Worm (Caenorhabditis elegans): ENCODE data around the gene gsp-1.

ce11 chrV:10715158-10716152 is 33.2 kb downstream of the gsp-1 start:
- TF ChIP-seq xbp-1 (tag; optimal IDR thresholded peaks at IDR 0.05) (peak; percentile 97), snpc-4 (tag; optimal IDR thresholded peaks at IDR 0.05) (peak; percentile 94), unc-130 (tag; optimal IDR thresholded peaks at IDR 0.05) (peak; percentile 92), fos-1 (tag; optimal IDR thresholded peaks at IDR 0.05) (peak; percentile 44), irx-1 (tag; optimal IDR thresholded peaks at IDR 0.05) (peak; percentile 92), aha-1 (tag; optimal IDR thresholded peaks at IDR 0.05) (peak; percentile 82), unc-86 (tag; optimal IDR thresholded peaks at IDR 0.05) (peak; percentile 91), lir-3 (tag; optimal IDR thresholded peaks at IDR 0.05; ENCODE audit: poor library complexity) (peak; percentile 58), nhr-84 (tag; optimal IDR thresholded peaks at IDR 0.05) (no peak), nhr-28 (tag; optimal IDR thresholded peaks at IDR 0.05) (no peak), mdl-1 (tag; optimal IDR thresholded peaks at IDR 0.05) (peak; percentile 88 to 98), skn-1 (tag; optimal IDR thresholded peaks at IDR 0.05) (peak; percentile 92), lin-35 (GFP tag; optimal IDR thresholded peaks at IDR 0.05) (peak; percentile 71 to 73)

Measured in whole organism, L1 larva.